Worm (Caenorhabditis elegans) whole organism, young adult: ENCODE results near the gene ugt-47.

Experiments
- C06A6.2 ChIP-seq: fragments of 200-800 bp; sonication (Bioruptor generic); conservative IDR thresholded peaks from 2 replicates; pipeline ENCODE4 v1.3.6; 2022; ENCODE audit warnings: missing genetic modification characterization, missing compliant biosample characterization
- F49E8.2 ChIP-seq: sonication (generic microtip); optimal IDR thresholded peaks from 3 replicates; lab custom pipeline; 2017; ENCODE audit warnings: missing genetic modification characterization, mild to moderate bottlenecking, missing compliant biosample characterization, antibody characterized with exemption, moderate library complexity; ENCODE audit not compliant: insufficient read depth
- F55B11.4 ChIP-seq: sonication (generic microtip); optimal IDR thresholded peaks from 2 replicates; lab custom pipeline; 2016; ENCODE audit warnings: missing compliant biosample characterization, missing genetic modification characterization, borderline replicate concordance; ENCODE audit not compliant: insufficient read depth
- Y67H2A.10 ChIP-seq: fragments of 200-800 bp; sonication (Bioruptor generic); conservative IDR thresholded peaks from 2 replicates; pipeline ENCODE4 v1.3.6; 2022; ENCODE audit warnings: missing genetic modification reagents, missing genetic modification characterization, missing compliant biosample characterization
- Y95B8A.8 ChIP-seq: fragments of 200-800 bp; sonication (Bioruptor generic); IDR thresholded peaks from 2 replicates; pipeline ENCODE4 v1.3.6; 2022; ENCODE audit warnings: missing genetic modification reagents, missing genetic modification characterization, missing compliant biosample characterization
- ZK185.1 ChIP-seq: sonication (generic microtip); optimal IDR thresholded peaks from 2 replicates; lab custom pipeline; 2016; ENCODE audit warnings: mild to moderate bottlenecking, missing genetic modification characterization, missing compliant biosample characterization; ENCODE audit not compliant: poor library complexity, severe bottlenecking
- akir-1 ChIP-seq: fragments of 200-800 bp; sonication (Bioruptor generic); optimal IDR thresholded peaks from 2 replicates; lab custom pipeline; 2018; ENCODE audit warnings: mild to moderate bottlenecking, missing genetic modification characterization, moderate library complexity, missing compliant biosample characterization
- attf-6 ChIP-seq: fragments of 200-800 bp; sonication (Bioruptor generic); IDR thresholded peaks from 2 replicates; pipeline ENCODE4 v1.3.6; 2022; ENCODE audit warnings: missing genetic modification reagents, missing genetic modification characterization, missing compliant biosample characterization
- ceh-40 ChIP-seq: fragments of 200-800 bp; sonication (Bioruptor generic); IDR thresholded peaks from 2 replicates; pipeline ENCODE4 v1.3.6; 2022; ENCODE audit warnings: missing genetic modification characterization, missing compliant biosample characterization
- ceh-79 ChIP-seq: sonication (generic microtip); optimal IDR thresholded peaks from 2 replicates; lab custom pipeline; 2017; ENCODE audit warnings: mild to moderate bottlenecking, missing genetic modification characterization, missing compliant biosample characterization
- egrh-3 ChIP-seq: fragments of 200-800 bp; sonication (Bioruptor generic); IDR thresholded peaks from 2 replicates; pipeline ENCODE4 v1.3.6; 2022; ENCODE audit warnings: missing genetic modification reagents, missing genetic modification characterization, missing compliant biosample characterization
- hrde-1 ChIP-seq: sonication (generic microtip); optimal IDR thresholded peaks from 2 replicates; lab custom pipeline; 2016; ENCODE audit warnings: missing genetic modification characterization, mild to moderate bottlenecking, missing compliant biosample characterization, moderate library complexity, missing genotype, missing genetic modification reagents, borderline replicate concordance
- let-526 ChIP-seq: fragments of 200-800 bp; sonication (Bioruptor generic); IDR thresholded peaks from 2 replicates; pipeline ENCODE4 v1.3.6; 2022; ENCODE audit warnings: missing genetic modification reagents, missing genetic modification characterization, missing compliant biosample characterization
- lin-26 ChIP-seq: fragments of 200-800 bp; sonication (Bioruptor generic); IDR thresholded peaks from 2 replicates; pipeline ENCODE4 v1.3.6; 2022; ENCODE audit warnings: missing genetic modification reagents, missing genetic modification characterization, missing compliant biosample characterization
- lir-1 ChIP-seq: fragments of 200-800 bp; sonication (Bioruptor generic); conservative IDR thresholded peaks from 2 replicates; pipeline ENCODE4 v1.3.6; 2022; ENCODE audit warnings: missing genetic modification reagents, missing genetic modification characterization, missing compliant biosample characterization
- lsy-27 ChIP-seq: sonication (generic microtip); optimal IDR thresholded peaks from 2 replicates; lab custom pipeline; 2017; ENCODE audit warnings: missing genetic modification characterization, mild to moderate bottlenecking, missing compliant biosample characterization, antibody characterized with exemption, missing genotype, borderline replicate concordance; ENCODE audit not compliant: insufficient read depth
- madf-3 ChIP-seq: fragments of 200-800 bp; sonication (Bioruptor generic); IDR thresholded peaks from 2 replicates; pipeline ENCODE4 v1.3.6; 2022; ENCODE audit warnings: missing genetic modification reagents, missing genetic modification characterization, missing compliant biosample characterization
- madf-6 ChIP-seq: fragments of 200-800 bp; sonication (Bioruptor generic); IDR thresholded peaks from 2 replicates; pipeline ENCODE4 v1.3.6; 2022; ENCODE audit warnings: missing genetic modification reagents, missing genetic modification characterization, missing compliant biosample characterization
- madf-8 ChIP-seq: fragments of 200-800 bp; sonication (Bioruptor generic); conservative IDR thresholded peaks from 2 replicates; pipeline ENCODE4 v1.3.6; 2022; ENCODE audit warnings: missing genetic modification reagents, missing genetic modification characterization, missing compliant biosample characterization
- mes-4 ChIP-seq: sonication (generic microtip); optimal IDR thresholded peaks from 2 replicates; lab custom pipeline; 2016; ENCODE audit warnings: missing genotype, missing genetic modification characterization, missing compliant biosample characterization
- mxl-1 ChIP-seq: sonication (generic microtip); optimal IDR thresholded peaks from 2 replicates; lab custom pipeline; 2016; ENCODE audit warnings: missing genetic modification characterization, missing compliant biosample characterization
- nfyb-1 ChIP-seq: fragments of 200-800 bp; sonication (Bioruptor generic); IDR thresholded peaks from 2 replicates; pipeline ENCODE4 v1.3.6; 2022; ENCODE audit warnings: missing genetic modification reagents, missing genetic modification characterization, missing compliant biosample characterization
- nhr-120 ChIP-seq: fragments of 200-800 bp; sonication (Bioruptor generic); IDR thresholded peaks from 2 replicates; pipeline ENCODE4 v1.3.6; 2022; ENCODE audit warnings: missing genetic modification characterization, missing compliant biosample characterization
- nhr-27 ChIP-seq: fragments of 200-800 bp; sonication (Bioruptor generic); optimal IDR thresholded peaks from 2 replicates; lab custom pipeline; 2018; ENCODE audit warnings: mild to moderate bottlenecking, missing genetic modification characterization, moderate library complexity, missing compliant biosample characterization
- nhr-80 ChIP-seq: sonication (generic microtip); optimal IDR thresholded peaks from 2 replicates; lab custom pipeline; 2016; ENCODE audit warnings: missing genetic modification characterization, missing compliant biosample characterization
- rcor-1 ChIP-seq: fragments of 200-800 bp; sonication (Bioruptor generic); IDR thresholded peaks from 2 replicates; pipeline ENCODE4 v1.3.6; 2022; ENCODE audit warnings: missing genetic modification reagents, missing genetic modification characterization, missing compliant biosample characterization
- sdz-38 ChIP-seq: sonication (generic microtip); optimal IDR thresholded peaks from 2 replicates; lab custom pipeline; 2016; ENCODE audit warnings: missing genotype, missing genetic modification characterization, missing compliant biosample characterization
- sea-2 ChIP-seq: fragments of 200-800 bp; sonication (Bioruptor generic); IDR thresholded peaks from 2 replicates; pipeline ENCODE4 v1.3.6; 2022; ENCODE audit warnings: missing genetic modification characterization, missing compliant biosample characterization
- snpc-1.3 ChIP-seq: sonication (generic microtip); optimal IDR thresholded peaks from 2 replicates; lab custom pipeline; 2017; ENCODE audit warnings: missing genetic modification characterization, mild to moderate bottlenecking, missing compliant biosample characterization, antibody characterized with exemption, moderate library complexity, missing genotype, missing genetic modification reagents; ENCODE audit not compliant: insufficient read depth
- snpc-4 ChIP-seq, 5 experiments: fragments of 150-350 bp in 1 of 5; sonication (generic microtip) in 4 of 5; optimal IDR thresholded peaks; 2 replicates each; lab custom pipeline; 2014 to 2018; ENCODE audit warnings: missing genetic modification characterization in 5 of 5, missing biosample characterization in 3 of 5, antibody characterized with exemption in 2 of 5, mild to moderate bottlenecking in 2 of 5, missing compliant biosample characterization in 2 of 5, missing genotype in 2 of 5, moderate library complexity in 2 of 5, missing genetic modification reagents in 1 of 5
- zfh-2 ChIP-seq: fragments of 200-800 bp; sonication (Bioruptor generic); conservative IDR thresholded peaks from 2 replicates; pipeline ENCODE4 v1.3.6; 2022; ENCODE audit warnings: missing genetic modification reagents, missing genetic modification characterization, missing compliant biosample characterization
- zim-3 ChIP-seq: sonication (generic microtip); optimal IDR thresholded peaks from 2 replicates; lab custom pipeline; 2017; ENCODE audit warnings: mild to moderate bottlenecking, missing genetic modification characterization, moderate library complexity, missing compliant biosample characterization

ugt-47 gene

DNA sequence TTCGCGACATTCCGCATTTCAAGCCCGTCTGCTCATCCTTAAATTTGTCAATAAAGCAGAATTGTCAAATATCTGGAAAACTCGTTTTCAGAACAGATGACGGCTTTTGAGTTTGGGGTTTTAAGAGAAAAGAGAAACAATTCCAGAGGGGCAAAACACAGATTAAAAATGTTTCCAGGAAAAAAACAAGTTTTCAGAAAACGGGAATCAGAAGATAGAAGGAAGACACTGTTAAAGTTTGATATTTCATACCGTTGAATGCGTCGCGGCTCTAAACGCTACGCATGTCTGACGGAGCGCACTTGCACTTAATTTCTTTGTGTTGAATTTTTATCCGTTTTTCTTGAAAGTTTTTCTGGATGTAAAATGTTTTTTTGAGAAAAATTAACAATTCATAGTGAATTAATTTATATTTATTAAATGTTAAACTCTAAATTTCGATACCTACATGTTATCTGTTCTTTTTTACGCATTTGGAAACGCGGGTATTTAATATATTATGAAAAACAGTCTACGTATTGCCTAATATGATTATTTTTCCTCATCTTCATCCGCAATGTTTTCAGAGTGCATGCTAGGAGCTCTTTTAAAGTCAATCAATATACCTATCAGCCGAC lies 35.8 kb upstream of the ugt-47 start, which contains the start of the genes C08B6.18, wdr-20 and C08B6.8:
Gene C08B6.18 (minus strand): TSS at position 51 of the 617 bp plus-strand sequence.
Gene wdr-20 (minus strand): TSS at position 82 of the 617 bp plus-strand sequence.
Gene C08B6.8 (plus strand): TSS at position 567 of the 617 bp plus-strand sequence.
- TF ChIP-seq madf-3 (GFP tag; lab: Robert Waterston, UW) (peak; percentile 89), Y95B8A.8 (no peak), snpc-4 (GFP tag; optimal IDR thresholded peaks at IDR 0.05; lab: Kevin White, UChicago) (no peak), snpc-4 (tag; optimal IDR thresholded peaks at IDR 0.05; lab: Kevin White, UChicago) (peak in 1 of 4 experiments; percentile 35)

DNA sequence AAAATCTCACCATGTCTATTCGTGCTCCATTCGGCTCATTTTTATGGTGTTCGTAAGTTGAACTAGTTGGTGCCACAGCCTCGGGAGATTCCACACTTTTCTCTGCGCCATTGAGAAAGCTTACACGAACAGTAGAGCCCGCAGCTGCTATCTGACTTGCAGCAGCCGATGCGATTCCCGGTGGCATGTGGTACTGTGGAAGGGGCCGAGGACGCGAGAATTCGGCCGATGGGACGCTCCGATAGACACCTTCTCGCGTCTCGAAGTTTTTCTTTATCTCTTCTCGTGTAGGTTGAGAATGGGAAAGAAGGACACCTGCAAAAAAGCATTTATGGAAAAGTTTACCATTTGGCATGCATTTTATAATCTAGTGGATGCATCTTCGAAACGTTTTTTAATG lies 34.9 kb upstream of the ugt-47 start:
- TF ChIP-seq zfh-2 (GFP tag; lab: Robert Waterston, UW) = peak; percentile 64
- no peak for TF ChIP-seq madf-6 (GFP tag; lab: Robert Waterston, UW)

- TF ChIP-seq nhr-120 = no peak
- TF ChIP-seq ceh-40 = no peak
- TF ChIP-seq nhr-27 (tag; lab: Kevin White, UChicago) = no peak
- no peak for TF ChIP-seq sea-2 (GFP tag; lab: Robert Waterston, UW)
- no peak for TF ChIP-seq let-526 (GFP tag; lab: Robert Waterston, UW)
- TF ChIP-seq ceh-79 (tag; lab: Kevin White, UChicago) = no peak
- TF ChIP-seq ZK185.1 (tag; lab: Kevin White, UChicago) = no peak
- no peak for TF ChIP-seq snpc-1.3 (tag; lab: Kevin White, UChicago)
- TF ChIP-seq lsy-27 (tag; lab: Kevin White, UChicago) = no peak
- no peak for TF ChIP-seq attf-6 (GFP tag; lab: Robert Waterston, UW)
- no peak for TF ChIP-seq sdz-38
- no peak for TF ChIP-seq C06A6.2 (GFP tag; lab: Robert Waterston, UW)
Observed at ce11 chrV:10130195-10130594, 31.8 kb upstream of the ugt-47 start, which contains the start of gene aos-1. Gene aos-1 (minus strand): TSS chrV:10130295.

- TF ChIP-seq F49E8.2 (tag; lab: Kevin White, UChicago) (no peak), F55B11.4 (no peak), attf-6 (GFP tag; lab: Robert Waterston, UW) (no peak), Y67H2A.10 (GFP tag; lab: Robert Waterston, UW) (no peak), lin-26 (GFP tag; lab: Robert Waterston, UW) (no peak), lir-1 (no peak), zim-3 (tag; lab: Kevin White, UChicago) (no peak), nfyb-1 (no peak), akir-1 (no peak), mes-4 (tag; lab: Kevin White, UChicago) (no peak), madf-8 (GFP tag; lab: Robert Waterston, UW) (no peak), lsy-27 (tag; lab: Kevin White, UChicago) (no peak), mxl-1 (tag; lab: Kevin White, UChicago) (no peak), nhr-80 (tag; lab: Kevin White, UChicago) (no peak), hrde-1 (tag; lab: Kevin White, UChicago) (no peak), egrh-3 (GFP tag; lab: Robert Waterston, UW) (no peak), rcor-1 (no peak)
Observed at ce11 chrV:10124799-10125548, 26.6 kb upstream of the ugt-47 start, which contains the start of gene C08B6.10. Gene C08B6.10 (plus strand): TSS chrV:10125498.
